Worm (Caenorhabditis elegans) whole organism, L1 larva: ENCODE data around the gene rpl-26.

Experiments used
- C16A3.4 ChIP-seq: fragments of 150-350 bp; optimal IDR thresholded peaks from 2 replicates; lab custom pipeline; 2014; ENCODE audit warnings: missing biosample characterization, missing genetic modification characterization
- aha-1 ChIP-seq: fragments of 150-350 bp; optimal IDR thresholded peaks from 2 replicates; lab custom pipeline; 2014; ENCODE audit warnings: missing biosample characterization, missing genetic modification characterization
- ama-1 ChIP-seq: fragments of 150-350 bp; optimal IDR thresholded peaks from 2 replicates; lab custom pipeline; 2014
- blmp-1 ChIP-seq: fragments of 150-350 bp; optimal IDR thresholded peaks from 2 replicates; lab custom pipeline; 2014; ENCODE audit warnings: missing biosample characterization, missing genetic modification characterization
- ceh-82 ChIP-seq, 3 experiments: fragments of 150-350 bp in 1 of 3; sonication (generic microtip) in 2 of 3; optimal IDR thresholded peaks; 2 replicates each; lab custom pipeline; 2014 to 2017; ENCODE audit warnings: missing biosample characterization in 3 of 3, missing genetic modification characterization in 3 of 3
- ceh-88 ChIP-seq: fragments of 200-800 bp; sonication (Bioruptor generic); IDR thresholded peaks from 2 replicates; pipeline ENCODE4 v1.3.6; 2022; ENCODE audit warnings: missing genetic modification characterization, missing compliant biosample characterization
- ces-1 ChIP-seq: fragments of 150-350 bp; optimal IDR thresholded peaks from 2 replicates; lab custom pipeline; 2014; ENCODE audit warnings: missing biosample characterization, missing genetic modification reagents, missing genetic modification characterization
- dpl-1 ChIP-seq, 3 experiments: fragments of 150-350 bp in 2 of 3; sonication (generic microtip) in 1 of 3; optimal IDR thresholded peaks; 2 replicates each; lab custom pipeline; 2014 to 2017; ENCODE audit warnings: missing biosample characterization in 3 of 3, missing genetic modification characterization in 3 of 3, missing genetic modification reagents in 3 of 3
- dsc-1 ChIP-seq: sonication (generic microtip); optimal IDR thresholded peaks from 2 replicates; lab custom pipeline; 2016; ENCODE audit warnings: mild to moderate bottlenecking, missing genetic modification characterization, missing compliant biosample characterization
- efl-1 ChIP-seq, 4 experiments: fragments of 150-350 bp; optimal IDR thresholded peaks in 3 of 4; peaks in 1 of 4; 1 replicate in 1 of 4; 2 replicates in 3 of 4; lab custom pipeline; 2014; ENCODE audit warnings: missing biosample characterization in 2 of 4, missing genetic modification characterization in 2 of 4, missing genetic modification reagents in 2 of 4
- egl-27 ChIP-seq, 2 experiments: fragments of 150-350 bp in 1 of 2; sonication (generic microtip); optimal IDR thresholded peaks; 3 replicates each; lab custom pipeline; 2017 to 2018; ENCODE audit warnings: missing biosample characterization in 2 of 2, missing genetic modification characterization in 2 of 2, missing genetic modification reagents in 2 of 2
- ets-5 ChIP-seq: fragments of 200-800 bp; sonication (Bioruptor generic); IDR thresholded peaks from 2 replicates; pipeline ENCODE4 v1.3.6; 2022; ENCODE audit warnings: missing genetic modification characterization, missing compliant biosample characterization
- fkh-10 ChIP-seq: sonication (generic microtip); optimal IDR thresholded peaks from 2 replicates; lab custom pipeline; 2017; ENCODE audit warnings: missing biosample characterization, missing genetic modification reagents, missing genetic modification characterization
- fkh-4 ChIP-seq: sonication (generic microtip); optimal IDR thresholded peaks from 2 replicates; lab custom pipeline; 2016; ENCODE audit warnings: missing compliant biosample characterization, missing genetic modification characterization, borderline replicate concordance
- fkh-8 ChIP-seq: sonication (generic microtip); optimal IDR thresholded peaks from 2 replicates; lab custom pipeline; 2016; ENCODE audit warnings: mild to moderate bottlenecking, missing genetic modification characterization, missing compliant biosample characterization
- fos-1 ChIP-seq: fragments of 150-350 bp; optimal IDR thresholded peaks from 2 replicates; lab custom pipeline; 2014; ENCODE audit warnings: missing biosample characterization, missing genetic modification characterization
- hlh-17 ChIP-seq: fragments of 200-800 bp; sonication (Bioruptor generic); optimal IDR thresholded peaks from 2 replicates; lab custom pipeline; 2018; ENCODE audit warnings: missing genetic modification characterization, mild to moderate bottlenecking, missing compliant biosample characterization, moderate library complexity, borderline replicate concordance
- hlh-4 ChIP-seq: sonication (generic microtip); optimal IDR thresholded peaks from 2 replicates; lab custom pipeline; 2016; ENCODE audit warnings: mild to moderate bottlenecking, missing genetic modification characterization, missing compliant biosample characterization
- hpl-2 ChIP-seq: fragments of 150-350 bp; optimal IDR thresholded peaks from 2 replicates; lab custom pipeline; 2014; ENCODE audit warnings: missing biosample characterization, missing genetic modification reagents, missing genetic modification characterization
- irx-1 ChIP-seq: sonication (generic microtip); optimal IDR thresholded peaks from 2 replicates; lab custom pipeline; 2016; ENCODE audit warnings: missing genetic modification characterization, missing compliant biosample characterization
- isw-1 ChIP-seq: fragments of 200-800 bp; sonication (Bioruptor generic); IDR thresholded peaks from 2 replicates; pipeline ENCODE4 v1.3.6; 2022; ENCODE audit warnings: missing genetic modification characterization, missing compliant biosample characterization
- jun-1 ChIP-seq: fragments of 150-350 bp; optimal IDR thresholded peaks from 2 replicates; lab custom pipeline; 2014; ENCODE audit warnings: missing biosample characterization, missing genetic modification reagents, missing genetic modification characterization
- lin-13 ChIP-seq: fragments of 150-350 bp; optimal IDR thresholded peaks from 2 replicates; lab custom pipeline; 2014; ENCODE audit warnings: missing biosample characterization, missing genetic modification reagents, missing genetic modification characterization
- lin-15B ChIP-seq: fragments of 150-350 bp; sonication (generic microtip); optimal IDR thresholded peaks from 3 replicates; lab custom pipeline; 2014; ENCODE audit warnings: missing biosample characterization, missing genetic modification characterization
- lin-39 ChIP-seq: fragments of 150-350 bp; optimal IDR thresholded peaks from 2 replicates; lab custom pipeline; 2014; ENCODE audit warnings: missing biosample characterization, missing genetic modification reagents, missing genetic modification characterization
- lir-3 ChIP-seq: sonication (generic microtip); optimal IDR thresholded peaks from 2 replicates; lab custom pipeline; 2016; ENCODE audit warnings: mild to moderate bottlenecking, missing genetic modification characterization, moderate library complexity, missing compliant biosample characterization; ENCODE audit not compliant: poor library complexity
- mef-2 ChIP-seq: fragments of 150-350 bp; optimal IDR thresholded peaks from 2 replicates; lab custom pipeline; 2014; ENCODE audit warnings: missing biosample characterization, missing genetic modification characterization
- mep-1 ChIP-seq: fragments of 150-350 bp; optimal IDR thresholded peaks from 2 replicates; lab custom pipeline; 2014; ENCODE audit warnings: missing biosample characterization, missing genetic modification characterization
- nhr-12 ChIP-seq: sonication (generic microtip); optimal IDR thresholded peaks from 2 replicates; lab custom pipeline; 2017; ENCODE audit warnings: missing biosample characterization, missing genetic modification characterization
- nhr-20 ChIP-seq: sonication (generic microtip); optimal IDR thresholded peaks from 2 replicates; lab custom pipeline; 2016; ENCODE audit warnings: mild to moderate bottlenecking, missing genetic modification characterization, missing compliant biosample characterization
- nhr-237 ChIP-seq: fragments of 150-350 bp; optimal IDR thresholded peaks from 2 replicates; lab custom pipeline; 2014; ENCODE audit warnings: missing biosample characterization, missing genetic modification characterization
- nhr-71 ChIP-seq: sonication (generic microtip); optimal IDR thresholded peaks from 2 replicates; lab custom pipeline; 2016; ENCODE audit warnings: mild to moderate bottlenecking, missing genetic modification characterization, moderate library complexity, missing compliant biosample characterization
- nhr-90 ChIP-seq: sonication (generic microtip); optimal IDR thresholded peaks from 2 replicates; lab custom pipeline; 2016; ENCODE audit warnings: mild to moderate bottlenecking, missing genetic modification characterization, missing compliant biosample characterization; ENCODE audit not compliant: poor library complexity
- pqm-1 ChIP-seq: sonication (generic microtip); optimal IDR thresholded peaks from 3 replicates; lab custom pipeline; 2017; ENCODE audit warnings: missing biosample characterization, missing genetic modification characterization
- skn-1 ChIP-seq: fragments of 150-350 bp; optimal IDR thresholded peaks from 2 replicates; lab custom pipeline; 2014; ENCODE audit warnings: missing biosample characterization, missing genetic modification characterization
- sptf-1 ChIP-seq: fragments of 150-350 bp; optimal IDR thresholded peaks from 2 replicates; lab custom pipeline; 2014; ENCODE audit warnings: missing biosample characterization, missing genetic modification characterization
- sup-37 ChIP-seq: fragments of 200-800 bp; sonication (Bioruptor generic); optimal IDR thresholded peaks from 2 replicates; lab custom pipeline; 2018; ENCODE audit warnings: mild to moderate bottlenecking, missing genetic modification characterization, missing compliant biosample characterization
- swsn-7 ChIP-seq: sonication (generic microtip); optimal IDR thresholded peaks from 2 replicates; lab custom pipeline; 2016; ENCODE audit warnings: missing genetic modification characterization, missing compliant biosample characterization
- tbx-2 ChIP-seq: sonication (generic microtip); optimal IDR thresholded peaks from 2 replicates; lab custom pipeline; 2016; ENCODE audit warnings: missing genetic modification characterization, missing compliant biosample characterization
- unc-130 ChIP-seq: fragments of 150-350 bp; optimal IDR thresholded peaks from 2 replicates; lab custom pipeline; 2017; ENCODE audit warnings: missing biosample characterization, missing genetic modification characterization, inconsistent platforms
- unc-62 ChIP-seq: fragments of 150-350 bp; optimal IDR thresholded peaks from 2 replicates; lab custom pipeline; 2014; ENCODE audit warnings: missing biosample characterization, missing genetic modification reagents, missing genetic modification characterization
- vab-15 ChIP-seq: sonication (generic microtip); optimal IDR thresholded peaks from 2 replicates; lab custom pipeline; 2017; ENCODE audit warnings: missing genotype, mild to moderate bottlenecking, missing genetic modification characterization, missing compliant biosample characterization
- xbp-1 ChIP-seq: sonication (generic microtip); optimal IDR thresholded peaks from 2 replicates; lab custom pipeline; 2016; ENCODE audit warnings: missing genetic modification characterization, missing compliant biosample characterization
- zag-1 ChIP-seq: fragments of 150-350 bp; optimal IDR thresholded peaks from 2 replicates; lab custom pipeline; 2014; ENCODE audit warnings: missing biosample characterization, missing genetic modification characterization
- ztf-11 ChIP-seq, 2 experiments: sonication (generic microtip); optimal IDR thresholded peaks; 2 replicates each; lab custom pipeline; 2016 to 2017; ENCODE audit warnings: missing genetic modification characterization in 2 of 2, missing biosample characterization in 1 of 2, missing compliant biosample characterization in 1 of 2

The rpl-26 gene

DNA sequence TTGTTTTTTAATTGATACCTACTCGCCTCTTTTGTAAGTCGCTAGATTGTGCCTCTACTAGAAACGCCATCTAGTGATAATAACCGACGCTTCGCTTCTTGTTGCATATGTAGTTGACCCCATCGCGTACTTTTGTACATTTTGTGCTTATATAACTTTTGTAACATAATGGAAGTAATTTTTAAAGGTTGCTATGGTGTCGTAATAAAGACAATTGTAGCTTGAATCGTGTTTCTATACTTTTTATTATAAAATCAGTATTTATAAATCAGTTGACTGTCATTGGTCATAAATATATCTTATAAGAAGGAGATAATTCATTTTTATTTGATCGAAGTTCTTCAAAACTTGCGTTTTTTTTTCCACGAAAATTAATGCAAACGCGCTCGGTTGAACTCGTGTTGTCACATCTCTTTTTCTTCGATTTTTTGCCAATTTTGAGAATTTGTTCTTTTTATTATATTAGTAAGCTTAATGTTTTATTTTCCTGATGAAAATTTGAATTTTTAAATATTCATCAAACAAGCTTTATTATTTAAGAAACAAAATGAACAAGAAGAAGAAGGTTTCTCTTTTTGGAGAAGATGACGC is 25.0 kb upstream of the rpl-26 start, which contains the start of gene F54C9.9 (continued):
- peak; percentile 21 to 44 (median 26) for TF ChIP-seq dpl-1 (GFP tag; optimal IDR thresholded peaks at IDR 0.05; lab: Kevin White, UChicago)
- no peak for TF ChIP-seq unc-62
- TF ChIP-seq hlh-4 (tag; lab: Kevin White, UChicago), result no peak
- peak; percentile 49 for TF ChIP-seq blmp-1 (tag; lab: Kevin White, UChicago)
- no peak for TF ChIP-seq vab-15 (tag; lab: Kevin White, UChicago)
- no peak for TF ChIP-seq mep-1 (tag; lab: Kevin White, UChicago)
- TF ChIP-seq lir-3 (tag; lab: Kevin White, UChicago), result no peak
- TF ChIP-seq ztf-11 (tag; optimal IDR thresholded peaks at IDR 0.05; lab: Kevin White, UChicago), result no peak
- no peak for TF ChIP-seq ceh-88 (GFP tag; lab: Robert Waterston, UW)
- no peak for TF ChIP-seq xbp-1 (tag; lab: Kevin White, UChicago)
- TF ChIP-seq zag-1 (tag; lab: Kevin White, UChicago), result no peak
- TF ChIP-seq sup-37 (GFP tag; lab: Kevin White, UChicago), result no peak
- TF ChIP-seq sptf-1 (tag; lab: Kevin White, UChicago), result no peak
- no peak for TF ChIP-seq irx-1 (tag; lab: Kevin White, UChicago)
- no peak for TF ChIP-seq nhr-90
- peak; percentile 33 for TF ChIP-seq C16A3.4 (tag; lab: Kevin White, UChicago)
- TF ChIP-seq hpl-2 (GFP tag; lab: Kevin White, UChicago), result no peak
- no peak for TF ChIP-seq ama-1 (lab: Kevin White, UChicago)
- TF ChIP-seq swsn-7 (tag; lab: Kevin White, UChicago), result no peak
- TF ChIP-seq fos-1 (tag; lab: Kevin White, UChicago), result no peak
- TF ChIP-seq lin-15B (tag; lab: Kevin White, UChicago), result no peak

- TF ChIP-seq tbx-2 (tag; lab: Kevin White, UChicago), result no peak
- TF ChIP-seq ces-1 (GFP tag; lab: Kevin White, UChicago), result no peak
- no peak for TF ChIP-seq lin-39 (tag; lab: Kevin White, UChicago)
- TF ChIP-seq skn-1 (tag; lab: Kevin White, UChicago), result no peak
- TF ChIP-seq nhr-20 (tag; lab: Kevin White, UChicago), result no peak
- no peak for TF ChIP-seq ets-5 (GFP tag; lab: Robert Waterston, UW)
- no peak for TF ChIP-seq hpl-2 (GFP tag; lab: Kevin White, UChicago)
- TF ChIP-seq ceh-82 (tag; optimal IDR thresholded peaks at IDR 0.05; lab: Kevin White, UChicago), result no peak
- TF ChIP-seq pqm-1 (tag; lab: Kevin White, UChicago), result no peak
- no peak for TF ChIP-seq isw-1 (GFP tag; lab: Robert Waterston, UW)
- no peak for TF ChIP-seq aha-1 (tag; lab: Kevin White, UChicago)
- no peak for TF ChIP-seq nhr-71 (tag; lab: Kevin White, UChicago)
- TF ChIP-seq unc-130 (tag; lab: Kevin White, UChicago), result no peak
Measured at ce11 chrII:8581700-8582099, 20.9 kb upstream of the rpl-26 start, which contains the start of gene arl-1. TSS of gene arl-1 (plus strand) at chrII:8582000.

DNA sequence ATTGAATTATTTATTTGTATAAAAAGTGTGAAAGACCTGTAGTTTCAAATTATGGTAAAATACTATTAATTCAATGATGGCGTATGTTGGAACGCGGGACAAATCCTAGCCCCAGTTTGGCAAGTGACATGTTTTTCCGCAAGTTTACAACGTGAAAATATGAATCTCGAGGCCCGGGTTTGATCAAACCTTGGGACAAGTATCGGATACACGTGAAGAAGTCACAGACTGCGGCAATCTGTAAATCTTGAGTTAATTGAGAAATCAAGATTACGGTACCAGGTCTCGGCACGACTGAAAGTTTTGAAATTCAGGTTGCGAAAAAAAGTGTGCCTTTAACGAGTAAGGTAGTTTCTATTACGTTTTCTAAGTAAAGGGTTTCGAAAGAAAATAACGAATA is 19.6 kb upstream of the rpl-26 start:
- TF ChIP-seq fkh-8, result no peak
- TF ChIP-seq pqm-1 (tag; lab: Kevin White, UChicago), result no peak
- TF ChIP-seq hlh-17 (GFP tag; lab: Kevin White, UChicago), result no peak
- TF ChIP-seq nhr-12, result no peak
- TF ChIP-seq lin-13 (GFP tag; lab: Kevin White, UChicago), result no peak
- TF ChIP-seq nhr-71 (tag; lab: Kevin White, UChicago), result no peak
- TF ChIP-seq C16A3.4 (tag; lab: Kevin White, UChicago), result no peak
- TF ChIP-seq jun-1 (tag; lab: Kevin White, UChicago), result no peak
- no peak for TF ChIP-seq fkh-10 (GFP tag; lab: Kevin White, UChicago)
- no peak for TF ChIP-seq nhr-237 (tag; lab: Kevin White, UChicago)
- no peak for TF ChIP-seq egl-27 (tag; optimal IDR thresholded peaks at IDR 0.05; lab: Kevin White, UChicago)
- no peak for TF ChIP-seq lin-15B (tag; lab: Kevin White, UChicago)
- TF ChIP-seq ceh-88 (GFP tag; lab: Robert Waterston, UW), result no peak
- TF ChIP-seq aha-1 (tag; lab: Kevin White, UChicago), result no peak
- no peak for TF ChIP-seq fkh-4 (tag; lab: Kevin White, UChicago)
- TF ChIP-seq dsc-1, result no peak
- TF ChIP-seq unc-130 (tag; lab: Kevin White, UChicago), result no peak
- TF ChIP-seq skn-1 (tag; lab: Kevin White, UChicago), result no peak
- TF ChIP-seq efl-1 (optimal IDR thresholded peaks at IDR 0.05; lab: Kevin White, UChicago), result no peak
- no peak for TF ChIP-seq efl-1 (GFP tag; optimal IDR thresholded peaks at IDR 0.05 in 1 of 2; lab: Kevin White, UChicago)
- no peak for TF ChIP-seq mef-2 (tag; lab: Kevin White, UChicago)
